Worm (Caenorhabditis elegans) whole organism, L3 larva: ENCODE results near the gene egl-2.
A peak's percentile ranks its signal among the peaks of the same experiment; 100 is the strongest.

Source experiments
- aly-2 ChIP-seq: fragments of 150-350 bp; optimal IDR thresholded peaks from 2 replicates; lab custom pipeline; 2014; ENCODE audit warnings: missing biosample characterization, missing genetic modification characterization
- ama-1 ChIP-seq: fragments of 150-350 bp; optimal IDR thresholded peaks from 2 replicates; lab custom pipeline; 2018
- ceh-82 ChIP-seq: fragments of 150-350 bp; optimal IDR thresholded peaks from 2 replicates; lab custom pipeline; 2014; ENCODE audit warnings: missing biosample characterization, missing genetic modification characterization
- daf-12 ChIP-seq: fragments of 150-350 bp; optimal IDR thresholded peaks from 2 replicates; lab custom pipeline; 2014; ENCODE audit warnings: missing biosample characterization, missing genetic modification reagents, missing genetic modification characterization
- egl-27 ChIP-seq: sonication (generic microtip); optimal IDR thresholded peaks from 4 replicates; lab custom pipeline; 2017; ENCODE audit warnings: missing biosample characterization, missing genetic modification reagents, missing genetic modification characterization
- egl-5 ChIP-seq: fragments of 150-350 bp; optimal IDR thresholded peaks from 2 replicates; lab custom pipeline; 2017; ENCODE audit warnings: missing biosample characterization, missing genetic modification reagents, missing genetic modification characterization, inconsistent platforms
- elt-1 ChIP-seq: fragments of 150-350 bp; optimal IDR thresholded peaks from 2 replicates; lab custom pipeline; 2014; ENCODE audit warnings: missing biosample characterization, missing genetic modification characterization
- elt-2 ChIP-seq: sonication (generic microtip); optimal IDR thresholded peaks from 2 replicates; lab custom pipeline; 2016; ENCODE audit warnings: missing genetic modification reagents, mild to moderate bottlenecking, missing genetic modification characterization, missing compliant biosample characterization
- eor-1 ChIP-seq, 2 experiments: fragments of 150-350 bp; optimal IDR thresholded peaks; 2 replicates each; lab custom pipeline; 2014 to 2018; ENCODE audit warnings: missing biosample characterization in 2 of 2, missing genetic modification characterization in 2 of 2
- fkh-10 ChIP-seq: sonication (generic microtip); optimal IDR thresholded peaks from 2 replicates; lab custom pipeline; 2017; ENCODE audit warnings: missing biosample characterization, missing genetic modification reagents, missing genetic modification characterization
- fkh-2 ChIP-seq: fragments of 150-350 bp; optimal IDR thresholded peaks from 2 replicates; lab custom pipeline; 2014; ENCODE audit warnings: missing biosample characterization, missing genetic modification reagents, missing genetic modification characterization
- fos-1 ChIP-seq: fragments of 150-350 bp; optimal IDR thresholded peaks from 2 replicates; lab custom pipeline; 2014; ENCODE audit warnings: missing biosample characterization, missing genetic modification characterization
- hmg-11 ChIP-seq: sonication (generic microtip); optimal IDR thresholded peaks from 2 replicates; lab custom pipeline; 2016; ENCODE audit warnings: missing genetic modification characterization, missing compliant biosample characterization
- lin-15B ChIP-seq: fragments of 150-350 bp; optimal IDR thresholded peaks from 2 replicates; lab custom pipeline; 2014; ENCODE audit warnings: missing biosample characterization, missing genetic modification characterization
- lin-39 ChIP-seq: fragments of 150-350 bp; optimal IDR thresholded peaks from 2 replicates; lab custom pipeline; 2018; ENCODE audit warnings: missing biosample characterization, missing genetic modification reagents, missing genetic modification characterization
- lsy-12 ChIP-seq: sonication (generic microtip); optimal IDR thresholded peaks from 2 replicates; lab custom pipeline; 2016; ENCODE audit warnings: mild to moderate bottlenecking, missing genetic modification characterization, missing compliant biosample characterization
- mdl-1 ChIP-seq: fragments of 150-350 bp; optimal IDR thresholded peaks from 2 replicates; lab custom pipeline; 2014; ENCODE audit warnings: missing biosample characterization, missing genetic modification characterization
- mml-1 ChIP-seq: fragments of 150-350 bp; sonication (generic microtip); optimal IDR thresholded peaks from 3 replicates; lab custom pipeline; 2014; ENCODE audit warnings: missing biosample characterization, missing genetic modification characterization
- nfya-1 ChIP-seq: sonication (generic microtip); optimal IDR thresholded peaks from 2 replicates; lab custom pipeline; 2017; ENCODE audit warnings: missing genetic modification characterization, mild to moderate bottlenecking, missing compliant biosample characterization, antibody characterized with exemption, moderate library complexity; ENCODE audit not compliant: insufficient read depth
- nhr-11 ChIP-seq: fragments of 150-350 bp; optimal IDR thresholded peaks from 2 replicates; lab custom pipeline; 2014; ENCODE audit warnings: missing biosample characterization, missing genetic modification characterization
- nhr-12 ChIP-seq: fragments of 150-350 bp; optimal IDR thresholded peaks from 2 replicates; lab custom pipeline; 2014; ENCODE audit warnings: missing biosample characterization, missing genetic modification characterization
- nhr-237 ChIP-seq: fragments of 150-350 bp; optimal IDR thresholded peaks from 2 replicates; lab custom pipeline; 2014; ENCODE audit warnings: missing biosample characterization, missing genetic modification characterization
- nhr-25 ChIP-seq: sonication (generic microtip); optimal IDR thresholded peaks from 2 replicates; lab custom pipeline; 2017; ENCODE audit warnings: missing biosample characterization, missing genetic modification characterization
- nhr-28 ChIP-seq: fragments of 150-350 bp; optimal IDR thresholded peaks from 2 replicates; lab custom pipeline; 2014; ENCODE audit warnings: missing biosample characterization, missing genetic modification characterization
- nhr-43 ChIP-seq: sonication (generic microtip); optimal IDR thresholded peaks from 2 replicates; lab custom pipeline; 2016; ENCODE audit warnings: mild to moderate bottlenecking, missing genetic modification characterization, missing compliant biosample characterization; ENCODE audit not compliant: poor library complexity, severe bottlenecking
- nhr-67 ChIP-seq: fragments of 150-350 bp; optimal IDR thresholded peaks from 2 replicates; lab custom pipeline; 2014; ENCODE audit warnings: missing biosample characterization, missing genetic modification characterization
- nhr-77 ChIP-seq: fragments of 150-350 bp; optimal IDR thresholded peaks from 2 replicates; lab custom pipeline; 2014; ENCODE audit warnings: missing biosample characterization, missing genetic modification characterization
- pha-4 ChIP-seq: fragments of 150-350 bp; optimal IDR thresholded peaks from 2 replicates; lab custom pipeline; 2014; ENCODE audit warnings: missing biosample characterization, missing genetic modification reagents, missing genetic modification characterization
- pqm-1 ChIP-seq: fragments of 150-350 bp; optimal IDR thresholded peaks from 2 replicates; lab custom pipeline; 2017; ENCODE audit warnings: missing biosample characterization, missing genetic modification characterization, inconsistent platforms
- sea-2 ChIP-seq: fragments of 150-350 bp; sonication (generic microtip); optimal IDR thresholded peaks from 4 replicates; lab custom pipeline; 2014; ENCODE audit warnings: missing biosample characterization, missing genetic modification reagents, missing genetic modification characterization
- snpc-4 ChIP-seq: fragments of 150-350 bp; optimal IDR thresholded peaks from 2 replicates; lab custom pipeline; 2014; ENCODE audit warnings: missing biosample characterization, missing genetic modification characterization
- tbx-2 ChIP-seq: sonication (generic microtip); optimal IDR thresholded peaks from 2 replicates; lab custom pipeline; 2016; ENCODE audit warnings: mild to moderate bottlenecking, missing genetic modification characterization, missing compliant biosample characterization
- unc-39 ChIP-seq: sonication (generic microtip); optimal IDR thresholded peaks from 4 replicates; lab custom pipeline; 2017; ENCODE audit warnings: missing biosample characterization, missing genetic modification characterization
- unc-62 ChIP-seq: fragments of 150-350 bp; sonication (generic microtip); optimal IDR thresholded peaks from 4 replicates; lab custom pipeline; 2014; ENCODE audit warnings: missing biosample characterization, missing genetic modification reagents, missing genetic modification characterization
- ztf-4 ChIP-seq: fragments of 150-350 bp; optimal IDR thresholded peaks from 2 replicates; lab custom pipeline; 2014; ENCODE audit warnings: missing biosample characterization, missing genetic modification characterization

egl-2 gene

DNA sequence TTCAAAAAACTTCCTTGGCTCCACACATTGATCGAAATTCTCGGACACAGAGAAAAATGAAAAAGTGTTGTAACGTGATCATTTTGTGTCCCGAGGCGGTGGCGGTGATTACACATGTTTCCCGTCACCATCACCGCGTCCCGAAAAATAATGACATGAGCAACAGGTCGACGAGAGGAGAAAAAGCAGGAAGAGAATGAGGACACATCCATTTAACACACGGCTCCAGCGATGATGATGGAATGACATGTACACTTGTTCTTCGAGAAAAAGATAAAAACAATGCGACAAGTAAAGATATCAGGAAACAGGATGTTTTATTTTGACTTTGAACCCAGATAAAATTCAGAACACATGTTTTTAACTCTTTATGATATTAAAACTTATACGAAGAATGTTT lies 28.2 kb upstream of the egl-2 start:
- TF ChIP-seq lin-39 (tag; lab: Kevin White, UChicago) (peak; percentile 8), nfya-1 (tag; lab: Kevin White, UChicago) (peak; percentile 9), fkh-10 (no peak)

DNA sequence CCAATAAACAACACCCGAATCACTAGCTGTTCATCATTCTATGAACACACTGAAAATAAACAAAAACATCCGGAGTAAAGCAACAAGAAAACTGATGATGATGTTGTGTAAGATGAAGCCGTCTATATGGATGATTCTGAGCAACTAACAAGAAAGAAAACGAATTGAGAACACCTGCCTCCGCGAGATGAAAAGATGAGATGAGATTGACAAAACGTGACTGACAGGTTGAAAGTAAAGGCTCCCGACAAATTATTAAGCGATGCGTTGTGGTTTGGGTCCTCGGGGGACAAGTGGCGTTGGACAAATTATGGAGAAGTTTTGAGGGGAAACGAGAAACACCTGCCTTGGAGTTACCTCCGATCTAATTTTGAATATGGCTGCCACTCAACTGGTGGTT lies 26.9 kb upstream of the egl-2 start:
- TF ChIP-seq nhr-11 (tag; lab: Kevin White, UChicago) (no peak), elt-2 (tag; lab: Kevin White, UChicago) (no peak), daf-12 (tag; lab: Kevin White, UChicago) (no peak), hmg-11 (tag; lab: Kevin White, UChicago) (no peak), aly-2 (no peak), nhr-43 (no peak)

ce11 chrV:1321776-1322175 lies 22.6 kb upstream of the egl-2 start:
- no peak for TF ChIP-seq mdl-1 (tag; lab: Kevin White, UChicago)
- peak; percentile 40 for TF ChIP-seq fkh-10

DNA sequence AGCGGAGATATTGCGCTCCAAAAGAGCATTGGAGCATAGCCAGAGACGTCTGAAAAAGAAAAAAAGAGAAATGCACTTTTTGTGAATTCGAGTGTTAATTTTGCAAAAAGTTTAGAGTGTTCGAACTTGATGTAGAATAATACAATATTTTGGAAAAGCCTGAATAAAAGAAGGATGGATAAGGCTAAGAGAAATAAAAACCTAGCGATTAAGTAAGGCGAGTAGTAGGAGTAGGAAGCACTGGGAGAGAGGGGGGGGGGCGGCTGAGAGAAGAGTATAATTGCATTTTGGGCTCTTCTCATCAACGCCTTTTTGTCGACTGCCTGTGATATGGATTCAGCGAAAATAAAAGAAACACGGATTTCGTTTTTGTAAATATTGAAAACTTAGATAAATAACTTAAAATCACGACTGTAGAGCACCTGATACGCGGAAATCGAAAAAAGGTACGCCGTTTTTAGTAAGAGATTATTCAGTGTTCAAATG lies 18.8 kb upstream of the egl-2 start, which contains the start of gene F16B3.3:
F16B3.3 (minus strand) TSS at position 51 of the 486 bp plus-strand sequence.
- TF ChIP-seq lin-15B (no peak), pqm-1 (no peak), nhr-67 (tag; lab: Kevin White, UChicago) (no peak), nhr-25 (tag; lab: Kevin White, UChicago) (no peak), nhr-237 (tag; lab: Kevin White, UChicago) (no peak), egl-5 (no peak), unc-39 (tag; lab: Kevin White, UChicago) (no peak), elt-1 (tag; lab: Kevin White, UChicago) (no peak), nhr-12 (tag; lab: Kevin White, UChicago) (no peak), fos-1 (tag; lab: Kevin White, UChicago) (no peak), daf-12 (tag; lab: Kevin White, UChicago) (no peak), ama-1 (lab: Kevin White, UChicago) (no peak), hmg-11 (tag; lab: Kevin White, UChicago) (no peak), elt-2 (tag; lab: Kevin White, UChicago) (no peak), nhr-43 (no peak), lin-39 (tag; lab: Kevin White, UChicago) (no peak), fkh-2 (tag; lab: Kevin White, UChicago) (no peak), sea-2 (GFP tag; lab: Kevin White, UChicago) (no peak), mml-1 (tag; lab: Kevin White, UChicago) (no peak), aly-2 (no peak)

DNA sequence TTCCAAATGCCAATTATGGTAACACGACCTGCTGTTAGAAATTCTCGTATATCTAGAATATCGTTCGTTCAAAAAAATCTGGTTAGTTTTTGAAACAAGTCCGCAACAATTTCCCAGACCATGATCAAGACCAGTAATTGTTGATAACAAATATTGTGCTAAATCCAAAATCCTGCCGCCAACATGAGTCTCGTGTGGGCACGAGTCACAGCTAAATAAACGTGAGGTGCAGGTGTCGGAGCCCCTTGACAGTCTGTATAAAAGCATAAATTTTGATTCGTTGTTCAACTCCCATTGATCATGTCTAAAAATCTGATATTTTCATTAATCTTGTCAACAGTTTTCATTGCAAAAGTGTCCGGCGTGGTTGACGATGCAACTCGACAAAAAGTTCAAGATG lies 15.7 kb upstream of the egl-2 start, which contains the start of gene F16B3.2:
F16B3.2 (plus strand) TSS at position 301 of the 400 bp plus-strand sequence.
- TF ChIP-seq snpc-4 (tag; lab: Kevin White, UChicago) (no peak), pqm-1 (no peak), nhr-77 (tag; lab: Kevin White, UChicago) (no peak), fos-1 (tag; lab: Kevin White, UChicago) (no peak), nhr-11 (tag; lab: Kevin White, UChicago) (no peak), fkh-10 (no peak), lsy-12 (tag; lab: Kevin White, UChicago) (no peak), lin-15B (no peak)
- TF ChIP-seq, all 47 proteins: peak for 0

DNA sequence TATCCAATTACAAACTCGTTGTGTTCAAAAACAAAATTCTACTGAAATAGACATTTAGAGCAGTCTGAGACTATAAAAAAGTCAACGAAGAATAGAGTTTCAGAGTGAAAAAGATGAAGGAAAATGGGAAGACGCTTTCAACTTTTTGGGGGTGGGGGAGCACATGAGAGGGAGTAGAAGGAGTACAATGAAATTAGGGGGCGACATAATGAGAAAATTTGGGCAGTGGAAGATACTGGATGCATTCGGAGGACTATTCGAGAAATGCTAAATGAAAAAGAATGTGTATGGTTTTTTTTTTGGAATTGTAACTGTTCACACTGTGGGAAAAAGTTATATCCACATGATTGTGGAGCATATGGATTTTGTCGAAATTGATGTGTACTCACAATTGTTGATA lies 14.1 kb upstream of the egl-2 start:
- no peak for TF ChIP-seq egl-27
- TF ChIP-seq eor-1 (tag; optimal IDR thresholded peaks at IDR 0.05; lab: Kevin White, UChicago), result no peak
- TF ChIP-seq unc-62 (GFP tag; lab: Kevin White, UChicago), result no peak
- TF ChIP-seq elt-1 (tag; lab: Kevin White, UChicago), result no peak
- TF ChIP-seq fkh-2 (tag; lab: Kevin White, UChicago), result no peak
- TF ChIP-seq tbx-2 (tag; lab: Kevin White, UChicago), result no peak
- no peak for TF ChIP-seq nhr-11 (tag; lab: Kevin White, UChicago)
- no peak for TF ChIP-seq egl-5
- TF ChIP-seq hmg-11 (tag; lab: Kevin White, UChicago), result no peak
- TF ChIP-seq nhr-237 (tag; lab: Kevin White, UChicago), result no peak
- no peak for TF ChIP-seq snpc-4 (tag; lab: Kevin White, UChicago)
- no peak for TF ChIP-seq lin-39 (tag; lab: Kevin White, UChicago)
- TF ChIP-seq nhr-43, result no peak
- no peak for TF ChIP-seq ztf-4 (tag; lab: Kevin White, UChicago)
- no peak for TF ChIP-seq pha-4
- no peak for TF ChIP-seq nhr-28 (tag; lab: Kevin White, UChicago)
- TF ChIP-seq mdl-1 (tag; lab: Kevin White, UChicago), result no peak
- no peak for TF ChIP-seq ceh-82 (tag; lab: Kevin White, UChicago)
- no peak for TF ChIP-seq nhr-25 (tag; lab: Kevin White, UChicago)
- TF ChIP-seq, all 47 proteins: peak for 0
